Fruit fly (Drosophila melanogaster): Measurements from ENCODE around the gene RhoGAP93B.

RhoGAP93B gene

DNA sequence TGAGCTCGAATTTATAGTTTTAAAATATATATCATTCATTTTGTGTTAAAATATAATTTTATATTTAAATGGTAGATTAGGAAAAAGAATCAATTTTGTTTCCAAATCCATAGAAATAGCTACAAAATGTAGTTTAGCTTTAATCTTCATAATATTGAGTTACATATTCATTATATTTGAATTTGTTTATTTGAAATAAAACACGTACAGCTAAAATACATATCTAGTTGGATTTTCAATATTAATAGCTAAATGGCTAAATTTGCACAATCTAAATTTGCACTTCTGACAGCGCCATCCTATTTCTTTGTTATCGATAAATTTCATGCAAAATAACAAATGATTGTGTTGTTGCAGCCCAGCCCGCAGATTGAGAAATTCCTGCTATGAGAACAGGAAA, 36.3 kb upstream of the RhoGAP93B start, which contains the start of gene Usp8:
Usp8 (plus strand) TSS at position 312 of the 400 bp plus-strand sequence.
- TF ChIP-seq esn (GFP tag; optimal IDR thresholded peaks at IDR 0.05) (peak; percentile 45), CG6792 (GFP tag; optimal IDR thresholded peaks at IDR 0.05) (peak; percentile 9), CG3032 (tag; optimal IDR thresholded peaks at IDR 0.05) (peak; percentile 25), eg (GFP tag; IDR thresholded peaks at IDR 0.05) (no peak)

DNA sequence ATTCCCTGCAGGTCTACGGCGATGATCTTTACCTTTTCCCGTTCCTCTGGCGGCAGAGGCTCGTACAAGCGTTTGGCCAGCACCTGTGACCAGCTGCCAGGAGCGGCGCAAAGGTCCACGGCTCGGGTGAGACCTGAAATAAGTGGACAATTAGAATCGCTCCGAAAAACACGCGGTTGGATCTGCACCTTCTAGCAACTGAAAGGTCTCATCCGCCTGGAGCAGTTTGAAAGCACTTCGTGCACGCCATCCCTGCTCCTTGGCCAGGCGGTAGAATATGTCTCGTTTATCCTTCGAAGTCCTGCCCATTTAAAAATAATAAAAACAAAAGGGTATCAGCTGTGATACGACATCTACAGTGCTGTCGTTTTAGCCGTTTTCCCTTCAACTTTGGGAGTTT, 35.9 kb upstream of the RhoGAP93B start, which contains the start of gene Trm7-34:
Trm7-34 (minus strand) TSS at position 365 of the 400 bp plus-strand sequence.
- TF ChIP-seq Sox102F (GFP tag; optimal IDR thresholded peaks at IDR 0.05): no peak
- no peak for TF ChIP-seq CG8119 (GFP tag; IDR thresholded peaks at IDR 0.05)
- no peak for TF ChIP-seq Ets21C (GFP tag; optimal IDR thresholded peaks at IDR 0.05)
- TF ChIP-seq Met (GFP tag; optimal IDR thresholded peaks at IDR 0.05): no peak
- TF ChIP-seq CG6276 (GFP tag; optimal IDR thresholded peaks at IDR 0.05): no peak
- TF ChIP-seq Eip75B (GFP tag; optimal IDR thresholded peaks at IDR 0.05): no peak
- TF ChIP-seq CG34406 (GFP tag; optimal IDR thresholded peaks at IDR 0.05): no peak
- TF ChIP-seq topi (GFP tag; optimal IDR thresholded peaks at IDR 0.05): no peak

DNA sequence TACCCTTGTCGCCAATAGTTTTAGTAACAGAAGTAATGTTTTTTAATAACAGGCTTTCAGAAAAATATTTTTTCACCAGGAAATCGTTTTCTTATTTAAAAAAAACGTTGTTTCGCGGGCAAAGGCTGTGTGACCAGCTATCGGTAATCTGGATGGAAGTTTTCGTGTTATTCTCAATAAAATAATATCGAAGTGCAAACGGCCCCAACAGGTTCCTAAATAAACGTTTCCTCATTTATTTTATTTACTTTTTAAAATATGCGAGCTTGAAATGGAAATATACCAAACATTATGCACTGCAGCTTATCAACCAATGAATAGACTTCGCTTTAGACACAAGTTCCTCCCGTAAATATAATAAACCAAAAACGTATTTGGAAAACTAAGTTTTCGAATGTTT, 32.4 kb upstream of the RhoGAP93B start, which contains the start of gene Ice2:
Ice2 (plus strand) TSS at position 167 of the 400 bp plus-strand sequence.
- TF ChIP-seq CG3919 (GFP tag; optimal IDR thresholded peaks at IDR 0.05) (no peak), esn (GFP tag; optimal IDR thresholded peaks at IDR 0.05) (peak; percentile 20), pdm3 (GFP tag; optimal IDR thresholded peaks at IDR 0.05) (no peak), Gug (GFP tag; IDR thresholded peaks at IDR 0.05) (no peak), CG6792 (GFP tag; optimal IDR thresholded peaks at IDR 0.05) (no peak)

DNA sequence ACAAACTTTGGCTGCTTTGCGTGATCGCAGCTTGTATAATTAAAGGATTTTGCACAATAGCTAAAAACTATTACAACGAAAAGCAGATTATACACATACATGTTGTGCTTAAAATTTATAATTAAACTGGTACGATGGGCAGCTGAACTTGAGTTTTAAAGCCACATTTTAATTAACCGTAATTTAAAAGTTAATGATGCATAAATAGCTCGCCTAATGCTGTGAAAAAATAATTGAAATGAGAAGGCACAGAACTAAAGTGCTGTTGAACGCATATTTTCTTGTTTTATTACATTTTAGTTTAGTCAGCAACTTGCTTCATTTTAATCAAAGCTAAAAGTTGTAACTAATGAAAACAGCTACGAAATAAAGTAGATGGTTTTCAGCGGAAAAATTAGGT, 32.0 kb upstream of the RhoGAP93B start, which contains the start of gene Obp93a:
Obp93a (minus strand) TSS at position 101 of the 400 bp plus-strand sequence.
- TF ChIP-seq OdsH (GFP tag; optimal IDR thresholded peaks at IDR 0.05) (no peak), Hr4 (GFP tag; optimal IDR thresholded peaks at IDR 0.05) (no peak), Eip93F (GFP tag; optimal IDR thresholded peaks at IDR 0.05) (no peak), eg (GFP tag; IDR thresholded peaks at IDR 0.05) (no peak), cyc (GFP tag; optimal IDR thresholded peaks at IDR 0.05) (no peak), CG6792 (GFP tag; optimal IDR thresholded peaks at IDR 0.05) (no peak), ss (GFP tag; optimal IDR thresholded peaks at IDR 0.05) (no peak)

- TF ChIP-seq topi (GFP tag; optimal IDR thresholded peaks at IDR 0.05): peak; percentile 36
- no peak for TF ChIP-seq CG32006 (GFP tag; optimal IDR thresholded peaks at IDR 0.05)
- TF ChIP-seq achi (GFP tag; optimal IDR thresholded peaks at IDR 0.05): peak; percentile 78
- TF ChIP-seq dac (GFP tag; optimal IDR thresholded peaks at IDR 0.05): no peak
- TF ChIP-seq CG10631 (GFP tag; optimal IDR thresholded peaks at IDR 0.05): peak; percentile 44
- no peak for TF ChIP-seq salr (GFP tag; optimal IDR thresholded peaks at IDR 0.05)
- peak; percentile 29 for TF ChIP-seq Sox15 (GFP tag; optimal IDR thresholded peaks at IDR 0.05)
- TF ChIP-seq cyc (GFP tag; optimal IDR thresholded peaks at IDR 0.05): peak; percentile 49
- no peak for TF ChIP-seq Blimp-1 (GFP tag; optimal IDR thresholded peaks at IDR 0.05)
- no peak for TF ChIP-seq Eip93F (GFP tag; optimal IDR thresholded peaks at IDR 0.05)
- TF ChIP-seq Hr39 (GFP tag; optimal IDR thresholded peaks at IDR 0.05): peak; percentile 55
- TF ChIP-seq CG9139 (GFP tag; optimal IDR thresholded peaks at IDR 0.05): no peak
- TF ChIP-seq vri (GFP tag; optimal IDR thresholded peaks at IDR 0.05): peak; percentile 100
- no peak for TF ChIP-seq CG4318 (GFP tag; optimal IDR thresholded peaks at IDR 0.05)
- TF ChIP-seq lz (GFP tag; optimal IDR thresholded peaks at IDR 0.05): peak; percentile 53
- TF ChIP-seq Smox (GFP tag; optimal IDR thresholded peaks at IDR 0.05): no peak
- peak; percentile 29; the same call in 1 of the 3 replicates for TF ChIP-seq eg (GFP tag; IDR thresholded peaks at IDR 0.05)
- TF ChIP-seq CG31627 (GFP tag; optimal IDR thresholded peaks at IDR 0.05): peak; percentile 70
- no peak for TF ChIP-seq Ets21C (GFP tag; optimal IDR thresholded peaks at IDR 0.05)
- TF ChIP-seq Ets96B (tag; optimal IDR thresholded peaks at IDR 0.05): no peak
- TF ChIP-seq CG6792 (GFP tag; optimal IDR thresholded peaks at IDR 0.05): peak; percentile 40
- peak; percentile 22 for TF ChIP-seq CG34406 (GFP tag; optimal IDR thresholded peaks at IDR 0.05)
- peak; percentile 38 for TF ChIP-seq CG3032 (tag; optimal IDR thresholded peaks at IDR 0.05)
- no peak for TF ChIP-seq svp (GFP tag)
- no peak for TF ChIP-seq CG11762 (GFP tag; optimal IDR thresholded peaks at IDR 0.05; ENCODE audit: insufficient read depth)
- peak; percentile 83 for TF ChIP-seq Eip78C (GFP tag)
- no peak for TF ChIP-seq Hr4 (GFP tag; optimal IDR thresholded peaks at IDR 0.05)
- TF ChIP-seq Gug (GFP tag; IDR thresholded peaks at IDR 0.05): 0 out of 2 replicates have a peak, but pooled peaks have one; percentile 11
- TF ChIP-seq esn (GFP tag; optimal IDR thresholded peaks at IDR 0.05): peak; percentile 58
Observed at dm6 chr3R:21127352-21127985, 29.8 kb upstream of the RhoGAP93B start, which contains the start of the genes slmb and CG5793. Gene slmb (minus strand): TSS chr3R:21127485. Gene CG5793 (plus strand): TSS chr3R:21127573.
